Worm (Caenorhabditis elegans) whole organism, young adult: ENCODE data around the gene Y116A8C.27.

Source experiments
- B0019.2 ChIP-seq: fragments of 200-800 bp; sonication (Bioruptor generic); conservative IDR thresholded peaks from 2 replicates; pipeline ENCODE4 v1.3.6; 2022; ENCODE audit warnings: missing genetic modification reagents, missing genetic modification characterization, missing compliant biosample characterization
- B0035.1 ChIP-seq: sonication (generic microtip); optimal IDR thresholded peaks from 2 replicates; lab custom pipeline; 2016; ENCODE audit warnings: missing genetic modification characterization, mild to moderate bottlenecking, missing compliant biosample characterization, missing genotype, missing genetic modification reagents
- B0336.3 ChIP-seq: fragments of 200-800 bp; sonication (Bioruptor generic); IDR thresholded peaks from 2 replicates; pipeline ENCODE4 v1.3.6; 2022; ENCODE audit warnings: missing genetic modification characterization, missing compliant biosample characterization
- C17E4.6 ChIP-seq: fragments of 200-800 bp; sonication (Bioruptor generic); IDR thresholded peaks from 2 replicates; pipeline ENCODE4 v1.3.6; 2022; ENCODE audit warnings: missing genetic modification reagents, missing genetic modification characterization, missing compliant biosample characterization
- D2030.7 ChIP-seq: fragments of 200-800 bp; sonication (Bioruptor generic); IDR thresholded peaks from 2 replicates; pipeline ENCODE4 v1.3.6; 2022; ENCODE audit warnings: missing genetic modification reagents, missing genetic modification characterization, missing compliant biosample characterization
- F23B12.7 ChIP-seq: sonication (generic microtip); optimal IDR thresholded peaks from 2 replicates; lab custom pipeline; 2017; ENCODE audit warnings: missing genetic modification characterization, mild to moderate bottlenecking, missing compliant biosample characterization, antibody characterized with exemption, moderate library complexity; ENCODE audit not compliant: insufficient read depth
- F39B2.1 ChIP-seq: fragments of 200-800 bp; sonication (Bioruptor generic); IDR thresholded peaks from 2 replicates; pipeline ENCODE4 v1.3.6; 2022; ENCODE audit warnings: missing genetic modification reagents, missing genetic modification characterization, missing compliant biosample characterization
- F52B5.7 ChIP-seq: sonication (generic microtip); optimal IDR thresholded peaks from 2 replicates; lab custom pipeline; 2016; ENCODE audit warnings: mild to moderate bottlenecking, missing genetic modification characterization, missing compliant biosample characterization
- F55B11.4 ChIP-seq: sonication (generic microtip); optimal IDR thresholded peaks from 2 replicates; lab custom pipeline; 2016; ENCODE audit warnings: missing compliant biosample characterization, missing genetic modification characterization, borderline replicate concordance; ENCODE audit not compliant: insufficient read depth
- F57A8.1 ChIP-seq: fragments of 200-800 bp; sonication (Bioruptor generic); optimal IDR thresholded peaks from 2 replicates; lab custom pipeline; 2018; ENCODE audit warnings: mild to moderate bottlenecking, missing genetic modification characterization, moderate library complexity, missing compliant biosample characterization
- F57C9.4 ChIP-seq: sonication (generic microtip); optimal IDR thresholded peaks from 2 replicates; lab custom pipeline; 2017; ENCODE audit warnings: mild to moderate bottlenecking, missing genetic modification characterization, missing compliant biosample characterization
- K11D2.4 ChIP-seq: fragments of 200-800 bp; sonication (Bioruptor generic); IDR thresholded peaks from 2 replicates; pipeline ENCODE4 v1.3.6; 2022; ENCODE audit warnings: missing genetic modification reagents, missing genetic modification characterization, missing compliant biosample characterization
- K12H6.12 ChIP-seq: fragments of 200-800 bp; sonication (Bioruptor generic); optimal IDR thresholded peaks from 2 replicates; lab custom pipeline; 2018; ENCODE audit warnings: mild to moderate bottlenecking, missing genetic modification characterization, missing compliant biosample characterization
- Y53F4B.3 ChIP-seq: fragments of 200-800 bp; sonication (Bioruptor generic); IDR thresholded peaks from 2 replicates; pipeline ENCODE4 v1.3.6; 2022; ENCODE audit warnings: missing genetic modification reagents, missing genetic modification characterization, missing compliant biosample characterization
- Y53G8AR.9 ChIP-seq: fragments of 200-800 bp; sonication (Bioruptor generic); conservative IDR thresholded peaks from 2 replicates; pipeline ENCODE4 v1.3.6; 2022; ENCODE audit warnings: missing genetic modification reagents, missing genetic modification characterization, missing compliant biosample characterization
- ZK185.1 ChIP-seq: sonication (generic microtip); optimal IDR thresholded peaks from 2 replicates; lab custom pipeline; 2016; ENCODE audit warnings: mild to moderate bottlenecking, missing genetic modification characterization, missing compliant biosample characterization; ENCODE audit not compliant: poor library complexity, severe bottlenecking
- akir-1 ChIP-seq: fragments of 200-800 bp; sonication (Bioruptor generic); optimal IDR thresholded peaks from 2 replicates; lab custom pipeline; 2018; ENCODE audit warnings: mild to moderate bottlenecking, missing genetic modification characterization, moderate library complexity, missing compliant biosample characterization
- aptf-2 ChIP-seq: fragments of 200-800 bp; sonication (Bioruptor generic); conservative IDR thresholded peaks from 2 replicates; pipeline ENCODE4 v1.3.6; 2022; ENCODE audit warnings: missing genetic modification reagents, missing genetic modification characterization, missing compliant biosample characterization
- aptf-3 ChIP-seq: fragments of 200-800 bp; sonication (Bioruptor generic); IDR thresholded peaks from 2 replicates; pipeline ENCODE4 v1.3.6; 2022; ENCODE audit warnings: missing genetic modification characterization, missing compliant biosample characterization
- atf-7 ChIP-seq: sonication (generic microtip); optimal IDR thresholded peaks from 2 replicates; lab custom pipeline; 2017; ENCODE audit warnings: mild to moderate bottlenecking, missing genetic modification characterization, missing compliant biosample characterization
- attf-3 ChIP-seq: fragments of 200-800 bp; sonication (Bioruptor generic); conservative IDR thresholded peaks from 2 replicates; pipeline ENCODE4 v1.3.6; 2022; ENCODE audit warnings: missing genetic modification reagents, missing genetic modification characterization, missing compliant biosample characterization
- chd-7 ChIP-seq: sonication (generic microtip); optimal IDR thresholded peaks from 2 replicates; lab custom pipeline; 2016; ENCODE audit warnings: mild to moderate bottlenecking, missing genetic modification characterization, moderate library complexity, missing compliant biosample characterization
- die-1 ChIP-seq: sonication (generic microtip); optimal IDR thresholded peaks from 2 replicates; lab custom pipeline; 2016; ENCODE audit warnings: missing genotype, mild to moderate bottlenecking, missing genetic modification characterization, missing compliant biosample characterization
- dpff-1 ChIP-seq: sonication (generic microtip); optimal IDR thresholded peaks from 2 replicates; lab custom pipeline; 2017; ENCODE audit warnings: mild to moderate bottlenecking, missing genetic modification characterization, missing compliant biosample characterization
- dpl-1 ChIP-seq: fragments of 150-350 bp; optimal IDR thresholded peaks from 2 replicates; lab custom pipeline; 2014; ENCODE audit warnings: missing biosample characterization, missing genetic modification reagents, missing genetic modification characterization
- ekl-4 ChIP-seq: fragments of 200-800 bp; sonication (Bioruptor generic); IDR thresholded peaks from 2 replicates; pipeline ENCODE4 v1.3.6; 2022; ENCODE audit warnings: missing genetic modification reagents, missing genetic modification characterization, missing compliant biosample characterization
- gei-17 ChIP-seq: fragments of 200-800 bp; sonication (Bioruptor generic); optimal IDR thresholded peaks from 2 replicates; lab custom pipeline; 2018; ENCODE audit warnings: mild to moderate bottlenecking, missing genetic modification characterization, missing compliant biosample characterization
- hlh-26 ChIP-seq: fragments of 200-800 bp; sonication (Bioruptor generic); conservative IDR thresholded peaks from 2 replicates; pipeline ENCODE4 v1.3.6; 2022; ENCODE audit warnings: missing genetic modification reagents, missing genetic modification characterization, missing compliant biosample characterization
- hmg-20 ChIP-seq: fragments of 200-800 bp; sonication (Bioruptor generic); IDR thresholded peaks from 2 replicates; pipeline ENCODE4 v1.3.6; 2022; ENCODE audit warnings: missing genetic modification reagents, missing genetic modification characterization, missing compliant biosample characterization
- hrde-1 ChIP-seq: sonication (generic microtip); optimal IDR thresholded peaks from 2 replicates; lab custom pipeline; 2016; ENCODE audit warnings: missing genetic modification characterization, mild to moderate bottlenecking, missing compliant biosample characterization, moderate library complexity, missing genotype, missing genetic modification reagents, borderline replicate concordance
- hsf-1 ChIP-seq: fragments of 200-800 bp; sonication (Bioruptor generic); IDR thresholded peaks from 2 replicates; pipeline ENCODE4 v1.3.6; 2022; ENCODE audit warnings: missing genetic modification reagents, missing genetic modification characterization, missing compliant biosample characterization
- lin-40 ChIP-seq: sonication (generic microtip); optimal IDR thresholded peaks from 2 replicates; lab custom pipeline; 2016; ENCODE audit warnings: missing genetic modification characterization, mild to moderate bottlenecking, missing compliant biosample characterization, missing genotype, missing genetic modification reagents
- mxl-1 ChIP-seq: sonication (generic microtip); optimal IDR thresholded peaks from 2 replicates; lab custom pipeline; 2016; ENCODE audit warnings: missing genetic modification characterization, missing compliant biosample characterization
- nfya-1 ChIP-seq: sonication (generic microtip); optimal IDR thresholded peaks from 2 replicates; lab custom pipeline; 2017; ENCODE audit warnings: antibody characterized with exemption, missing compliant biosample characterization, missing genetic modification characterization, borderline replicate concordance; ENCODE audit not compliant: insufficient read depth
- nfya-2 ChIP-seq: fragments of 200-800 bp; sonication (Bioruptor generic); IDR thresholded peaks from 2 replicates; pipeline ENCODE4 v1.3.6; 2022; ENCODE audit warnings: missing genetic modification reagents, missing genetic modification characterization, missing compliant biosample characterization
- nhr-120 ChIP-seq: fragments of 200-800 bp; sonication (Bioruptor generic); IDR thresholded peaks from 2 replicates; pipeline ENCODE4 v1.3.6; 2022; ENCODE audit warnings: missing genetic modification characterization, missing compliant biosample characterization
- nhr-27 ChIP-seq: fragments of 200-800 bp; sonication (Bioruptor generic); optimal IDR thresholded peaks from 2 replicates; lab custom pipeline; 2018; ENCODE audit warnings: mild to moderate bottlenecking, missing genetic modification characterization, moderate library complexity, missing compliant biosample characterization
- nhr-80 ChIP-seq: sonication (generic microtip); optimal IDR thresholded peaks from 2 replicates; lab custom pipeline; 2016; ENCODE audit warnings: missing genetic modification characterization, missing compliant biosample characterization
- pha-4 ChIP-seq: fragments of 150-350 bp; sonication (generic microtip); optimal IDR thresholded peaks from 2 replicates; lab custom pipeline; 2014; ENCODE audit warnings: missing biosample characterization, missing genetic modification reagents, missing genetic modification characterization
- snpc-1.3 ChIP-seq: sonication (generic microtip); optimal IDR thresholded peaks from 2 replicates; lab custom pipeline; 2017; ENCODE audit warnings: missing genetic modification characterization, mild to moderate bottlenecking, missing compliant biosample characterization, antibody characterized with exemption, moderate library complexity, missing genotype, missing genetic modification reagents; ENCODE audit not compliant: insufficient read depth
- snpc-4 ChIP-seq, 5 experiments: fragments of 150-350 bp in 1 of 5; sonication (generic microtip) in 4 of 5; optimal IDR thresholded peaks; 2 replicates each; lab custom pipeline; 2014 to 2018; ENCODE audit warnings: missing genetic modification characterization in 5 of 5, missing biosample characterization in 3 of 5, antibody characterized with exemption in 2 of 5, mild to moderate bottlenecking in 2 of 5, missing compliant biosample characterization in 2 of 5, missing genotype in 2 of 5, moderate library complexity in 2 of 5, missing genetic modification reagents in 1 of 5
- somi-1 ChIP-seq: fragments of 200-800 bp; sonication (Bioruptor generic); optimal IDR thresholded peaks from 2 replicates; lab custom pipeline; 2018; ENCODE audit warnings: mild to moderate bottlenecking, missing genetic modification characterization, missing compliant biosample characterization
- tbp1 ChIP-seq: fragments of 200-800 bp; sonication (Bioruptor generic); optimal IDR thresholded peaks from 2 replicates; lab custom pipeline; 2018; ENCODE audit warnings: mild to moderate bottlenecking, missing genetic modification characterization, missing compliant biosample characterization
- ztf-22 ChIP-seq: fragments of 200-800 bp; sonication (Bioruptor generic); optimal IDR thresholded peaks from 2 replicates; lab custom pipeline; 2018; ENCODE audit warnings: mild to moderate bottlenecking, missing genetic modification characterization, moderate library complexity, missing compliant biosample characterization
- ztf-25 ChIP-seq: fragments of 200-800 bp; sonication (Bioruptor generic); IDR thresholded peaks from 2 replicates; pipeline ENCODE4 v1.3.6; 2022; ENCODE audit warnings: missing genetic modification reagents, missing genetic modification characterization, missing compliant biosample characterization
- ztf-28 ChIP-seq: fragments of 200-800 bp; sonication (Bioruptor generic); IDR thresholded peaks from 2 replicates; pipeline ENCODE4 v1.3.6; 2022; ENCODE audit warnings: missing genetic modification reagents, missing genetic modification characterization, missing compliant biosample characterization

The Y116A8C.27 gene

ce11 chrIV:17087384-17088099, 8.5 kb downstream of the Y116A8C.27 start, which contains the start of the genes snx-13 and snr-1 (continued):
- TF ChIP-seq nfya-1 (tag; lab: Kevin White, UChicago): no peak
- TF ChIP-seq ztf-22 (GFP tag; lab: Kevin White, UChicago): no peak
- TF ChIP-seq F57A8.1 (GFP tag; lab: Kevin White, UChicago): no peak
- TF ChIP-seq B0336.3 (GFP tag; lab: Robert Waterston, UW): 0 out of 2 replicates have a peak, but pooled peaks have one; percentile 25
- no peak for TF ChIP-seq C17E4.6
- TF ChIP-seq F57C9.4: no peak
- TF ChIP-seq somi-1 (GFP tag; lab: Kevin White, UChicago): peak; percentile 24
- TF ChIP-seq dpff-1: no peak
- no peak for TF ChIP-seq F52B5.7 (tag; lab: Kevin White, UChicago)
- peak; percentile 71 for TF ChIP-seq tbp1 (GFP tag; lab: Kevin White, UChicago)
- TF ChIP-seq F23B12.7 (tag; lab: Kevin White, UChicago): peak; percentile 18
- peak; percentile 91; the same call in 1 of the 2 replicates for TF ChIP-seq ztf-28 (GFP tag; lab: Robert Waterston, UW)
- peak; percentile 91 for TF ChIP-seq D2030.7 (GFP tag; lab: Robert Waterston, UW)
- 0 out of 2 replicates have a peak, but pooled peaks have one; percentile 12 for TF ChIP-seq B0019.2
- TF ChIP-seq akir-1 (GFP tag; lab: Kevin White, UChicago): peak; percentile 31
- TF ChIP-seq Y53G8AR.9 (GFP tag; lab: Robert Waterston, UW): no peak
- TF ChIP-seq nhr-120 (GFP tag; lab: Robert Waterston, UW): no peak
- no peak for TF ChIP-seq nhr-27 (tag; lab: Kevin White, UChicago)
- peak; percentile 27 for TF ChIP-seq mxl-1 (tag; lab: Kevin White, UChicago)
- TF ChIP-seq hrde-1 (tag; lab: Kevin White, UChicago): peak; percentile 42
- peak; percentile 13 for TF ChIP-seq nhr-80 (tag; lab: Kevin White, UChicago)
- no peak for TF ChIP-seq ztf-25 (GFP tag; lab: Robert Waterston, UW)
- no peak for TF ChIP-seq aptf-3 (GFP tag; lab: Robert Waterston, UW)
- no peak for TF ChIP-seq hmg-20 (GFP tag; lab: Robert Waterston, UW)
- no peak for TF ChIP-seq gei-17 (GFP tag; lab: Kevin White, UChicago)
- TF ChIP-seq snpc-4 (GFP tag; optimal IDR thresholded peaks at IDR 0.05; lab: Kevin White, UChicago): peak; percentile 73
- TF ChIP-seq snpc-4 (tag; optimal IDR thresholded peaks at IDR 0.05; lab: Kevin White, UChicago): peak; percentile 36 to 91 (median 73)
- no peak for TF ChIP-seq F55B11.4 (tag; lab: Kevin White, UChicago)
- TF ChIP-seq chd-7: no peak
- no peak for TF ChIP-seq die-1 (tag; lab: Kevin White, UChicago)
- no peak; the same call in 1 of the 2 replicates for TF ChIP-seq K11D2.4
- TF ChIP-seq dpl-1 (GFP tag; lab: Kevin White, UChicago): no peak
- no peak for TF ChIP-seq hlh-26 (GFP tag; lab: Robert Waterston, UW)
- TF ChIP-seq ekl-4 (GFP tag; lab: Robert Waterston, UW): peak; percentile 68; the same call in 1 of the 2 replicates
- no peak for TF ChIP-seq nfya-2
- no peak for TF ChIP-seq B0035.1
- peak; percentile 80 for TF ChIP-seq aptf-2 (GFP tag; lab: Robert Waterston, UW)
- no peak for TF ChIP-seq pha-4 (tag; lab: Kevin White, UChicago)
- peak; percentile 55 for TF ChIP-seq ZK185.1
- TF ChIP-seq F39B2.1 (GFP tag; lab: Robert Waterston, UW): no peak
- no peak for TF ChIP-seq Y53F4B.3
- no peak for TF ChIP-seq hsf-1 (GFP tag; lab: Robert Waterston, UW)
- no peak for TF ChIP-seq atf-7 (tag; lab: Kevin White, UChicago)
- TF ChIP-seq attf-3 (GFP tag; lab: Robert Waterston, UW): no peak; the same call in 1 of the 2 replicates
- TF ChIP-seq lin-40 (tag; lab: Kevin White, UChicago): peak; percentile 71
- TF ChIP-seq snpc-1.3 (tag; lab: Kevin White, UChicago): peak; percentile 22
- TF ChIP-seq K12H6.12: peak; percentile 86
